Worm (Caenorhabditis elegans): ENCODE data around the gene K12H6.4.
A peak's percentile ranks its signal among the peaks of the same experiment; 100 is the strongest.

Gene K12H6.4

DNA sequence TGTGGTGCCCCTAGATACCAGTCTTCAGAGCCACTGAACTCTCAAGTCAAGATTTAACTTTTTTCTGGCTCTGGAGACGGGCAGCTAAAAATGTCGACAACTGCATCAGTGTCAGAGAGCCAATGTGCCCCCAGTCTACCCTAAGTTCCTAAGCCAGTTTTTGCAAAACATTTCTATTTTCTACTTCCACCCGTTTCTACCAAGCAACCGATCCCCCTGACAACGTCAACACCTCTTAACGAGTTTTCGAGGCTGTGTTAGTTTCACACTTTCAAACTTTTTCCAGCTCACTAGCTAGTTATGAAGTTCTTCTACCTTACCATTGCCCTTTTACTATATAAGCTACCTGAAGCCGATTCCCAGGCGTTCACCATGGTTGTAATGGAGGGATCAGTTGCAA lies 40.2 kb upstream of the K12H6.4 start, which contains the start of gene Y110A2AL.5:
Gene Y110A2AL.5 (plus strand): TSS at position 301 of the 400 bp plus-strand sequence.
- TF ChIP-seq nhr-76 (tag; optimal IDR thresholded peaks at IDR 0.05) (no peak), unc-62 (GFP tag; optimal IDR thresholded peaks at IDR 0.05) (no peak), nfya-1 (tag; optimal IDR thresholded peaks at IDR 0.05; ENCODE audit: insufficient read depth) (no peak), ceh-9 (tag; optimal IDR thresholded peaks at IDR 0.05) (no peak), nhr-23 (tag; optimal IDR thresholded peaks at IDR 0.05) (no peak), mml-1 (tag; optimal IDR thresholded peaks at IDR 0.05) (no peak), ama-1 (optimal IDR thresholded peaks at IDR 0.05) (no peak), fkh-2 (tag; optimal IDR thresholded peaks at IDR 0.05) (no peak), elt-2 (tag; optimal IDR thresholded peaks at IDR 0.05) (no peak), ztf-11 (tag; optimal IDR thresholded peaks at IDR 0.05) (no peak), R02D3.7 (tag; optimal IDR thresholded peaks at IDR 0.05) (no peak), lin-39 (tag; optimal IDR thresholded peaks at IDR 0.05) (no peak), nhr-67 (tag; optimal IDR thresholded peaks at IDR 0.05) (no peak), ceh-28 (tag; optimal IDR thresholded peaks at IDR 0.05) (no peak), nhr-237 (tag; optimal IDR thresholded peaks at IDR 0.05) (no peak), snpc-4 (tag; optimal IDR thresholded peaks at IDR 0.05) (no peak), pha-4 (tag; optimal IDR thresholded peaks at IDR 0.05) (no peak), daf-12 (tag; optimal IDR thresholded peaks at IDR 0.05) (no peak), lin-15B (tag; optimal IDR thresholded peaks at IDR 0.05) (no peak)

DNA sequence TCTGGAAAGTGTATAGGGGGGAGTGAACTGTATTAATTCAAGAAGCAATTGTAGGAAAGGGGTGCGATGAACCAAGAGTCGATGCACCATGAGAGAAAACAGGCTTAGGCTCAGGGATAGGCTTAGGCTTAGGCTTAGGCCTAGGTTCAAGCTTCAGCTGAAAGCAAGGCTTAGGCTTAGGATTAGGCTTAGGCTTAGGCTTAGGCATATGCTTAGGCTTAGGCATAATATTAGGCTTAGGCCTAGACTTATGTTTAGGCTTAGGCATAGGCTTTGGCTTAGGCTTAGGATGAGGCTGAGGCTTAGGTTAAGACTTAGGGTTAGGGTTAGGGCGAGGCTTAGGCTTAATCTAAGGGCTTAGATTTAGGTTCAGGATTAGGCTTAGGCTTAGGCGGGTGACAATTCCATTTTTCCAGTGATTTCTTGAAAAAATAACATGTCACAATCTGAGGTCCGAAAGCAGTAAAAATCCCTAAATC lies 38.5 kb upstream of the K12H6.4 start:
- TF ChIP-seq ceh-9 (tag; optimal IDR thresholded peaks at IDR 0.05), result no peak
- no peak for TF ChIP-seq nhr-67 (tag; optimal IDR thresholded peaks at IDR 0.05)

DNA sequence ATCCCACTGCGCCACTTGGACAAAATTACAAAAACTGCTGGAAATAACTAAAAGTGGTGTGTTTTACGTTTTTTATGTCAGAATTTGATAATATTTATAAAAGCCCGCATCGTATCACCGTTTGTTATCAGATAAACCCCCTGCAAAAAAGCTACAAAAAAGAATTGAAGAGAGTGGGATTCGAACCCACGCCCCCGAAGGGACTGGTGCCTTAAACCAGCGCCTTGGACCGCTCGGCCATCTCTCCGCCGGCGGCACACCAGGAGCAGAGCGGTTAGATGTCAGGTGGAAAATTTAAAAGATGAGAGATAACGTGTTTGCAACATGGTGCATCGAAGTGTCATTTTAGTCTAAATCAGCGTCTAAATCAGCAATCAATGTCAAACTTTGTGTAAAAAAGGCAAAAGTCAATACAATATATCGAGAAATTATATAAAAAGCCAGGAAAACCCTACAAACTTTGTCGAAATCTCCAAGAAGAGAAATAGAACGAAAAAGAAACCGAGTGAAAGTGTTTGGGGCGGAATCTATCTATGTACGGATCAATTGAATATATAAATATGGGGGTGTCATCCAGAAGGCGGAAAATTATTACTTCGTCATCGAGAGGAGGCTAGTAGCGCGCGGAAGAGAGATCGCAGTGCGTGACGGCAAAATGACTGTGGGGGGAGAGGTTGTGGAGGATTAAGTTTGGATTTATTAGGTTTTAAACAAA lies 37.5 kb upstream of the K12H6.4 start:
- TF ChIP-seq elt-3 (tag; optimal IDR thresholded peaks at IDR 0.05) (no peak), nhr-76 (tag; optimal IDR thresholded peaks at IDR 0.05) (no peak), nhr-28 (tag; optimal IDR thresholded peaks at IDR 0.05) (no peak), nhr-67 (tag; optimal IDR thresholded peaks at IDR 0.05) (no peak), hmg-11 (tag; optimal IDR thresholded peaks at IDR 0.05) (peak; percentile 32), elt-2 (tag; optimal IDR thresholded peaks at IDR 0.05) (peak; percentile 19), egl-5 (tag; optimal IDR thresholded peaks at IDR 0.05) (no peak), skn-1 (tag; optimal IDR thresholded peaks at IDR 0.05) (no peak), pqm-1 (tag; optimal IDR thresholded peaks at IDR 0.05) (no peak)

DNA sequence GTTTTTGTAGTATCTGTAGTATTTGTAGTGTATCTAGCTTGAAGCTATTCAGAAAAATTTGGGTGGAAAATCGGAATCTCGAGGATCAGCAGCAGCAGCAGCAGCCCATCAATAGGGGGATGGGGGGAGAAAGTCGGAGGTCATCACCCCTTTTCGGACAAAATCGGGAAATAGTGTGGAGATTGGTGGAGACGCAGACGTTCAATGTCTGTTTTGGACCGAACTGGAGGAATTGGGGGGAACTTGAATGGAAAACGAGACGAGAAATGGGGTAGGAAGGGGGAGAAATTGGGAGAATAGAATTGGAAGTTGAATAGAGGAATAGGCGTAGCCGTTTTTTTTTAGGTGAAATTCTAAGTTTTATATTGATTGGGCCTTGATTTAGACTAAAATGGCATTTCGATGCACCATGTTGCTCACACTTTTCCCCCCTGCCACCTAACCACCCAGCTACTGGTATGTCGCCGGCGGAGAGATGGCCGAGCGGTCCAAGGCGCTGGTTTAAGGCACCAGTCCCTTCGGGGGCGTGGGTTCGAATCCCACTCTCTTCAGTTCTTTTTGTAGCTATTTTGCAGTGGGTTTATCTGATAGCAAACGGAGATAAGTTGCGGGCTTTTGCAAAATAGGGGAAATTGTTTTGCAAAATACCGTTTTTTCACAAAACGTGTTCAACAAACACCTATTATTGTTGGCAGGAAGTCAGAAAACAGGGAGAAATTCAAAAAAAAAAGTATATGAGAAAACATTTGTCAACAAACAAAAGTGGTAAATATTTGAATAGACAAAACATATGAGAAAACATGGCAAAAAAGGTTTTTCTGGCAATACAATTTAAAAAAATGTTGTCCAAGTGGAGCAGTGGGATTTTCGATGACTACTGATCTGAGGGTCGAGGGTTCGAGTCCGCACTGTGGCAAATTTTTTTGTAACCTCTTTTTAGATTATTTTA lies 36.1 kb upstream of the K12H6.4 start:
- TF ChIP-seq pha-4 (tag; optimal IDR thresholded peaks at IDR 0.05) (peak; percentile 24), ama-1 (optimal IDR thresholded peaks at IDR 0.05) (no peak), nfya-1 (tag; optimal IDR thresholded peaks at IDR 0.05; ENCODE audit: insufficient read depth) (peak; percentile 10), nhr-23 (tag; optimal IDR thresholded peaks at IDR 0.05) (peak; percentile 43), ztf-11 (tag; optimal IDR thresholded peaks at IDR 0.05) (no peak), nhr-67 (tag; optimal IDR thresholded peaks at IDR 0.05) (no peak), nhr-237 (tag; optimal IDR thresholded peaks at IDR 0.05) (no peak), eor-1 (tag; optimal IDR thresholded peaks at IDR 0.05) (no peak)

DNA sequence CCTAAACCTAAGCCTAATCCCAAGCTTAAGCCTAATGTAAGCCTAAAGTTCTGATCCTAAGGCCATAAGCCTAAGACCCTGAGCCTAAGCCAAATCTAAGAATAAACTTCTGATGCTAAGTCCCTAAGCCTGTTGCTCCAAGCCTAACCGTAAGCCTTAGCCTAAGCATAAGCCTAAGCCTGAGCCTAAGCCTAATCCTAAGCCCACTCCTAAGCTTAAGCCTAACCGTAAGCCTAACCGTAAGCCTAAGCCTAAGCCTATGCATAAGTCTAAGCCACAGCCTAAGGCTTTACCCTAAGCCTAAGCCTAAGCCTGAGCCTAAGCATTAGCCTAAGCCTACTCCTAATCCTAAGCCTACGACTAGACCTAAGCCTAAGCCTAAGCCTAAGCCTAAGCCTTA lies 35.2 kb upstream of the K12H6.4 start:
- TF ChIP-seq skn-1 (tag; optimal IDR thresholded peaks at IDR 0.05), result no peak
- no peak for TF ChIP-seq fkh-2 (tag; optimal IDR thresholded peaks at IDR 0.05)
- no peak for TF ChIP-seq ceh-16 (tag; optimal IDR thresholded peaks at IDR 0.05)
- TF ChIP-seq hmg-11 (tag; optimal IDR thresholded peaks at IDR 0.05), result no peak
- TF ChIP-seq egl-5 (tag; optimal IDR thresholded peaks at IDR 0.05), result no peak
- no peak for TF ChIP-seq sea-2 (GFP tag; optimal IDR thresholded peaks at IDR 0.05)
- TF ChIP-seq snpc-4 (tag; optimal IDR thresholded peaks at IDR 0.05), result no peak
- no peak for TF ChIP-seq fkh-10 (GFP tag; optimal IDR thresholded peaks at IDR 0.05)
- TF ChIP-seq nhr-76 (tag; optimal IDR thresholded peaks at IDR 0.05), result no peak
- no peak for TF ChIP-seq jun-1 (tag; optimal IDR thresholded peaks at IDR 0.05)
- TF ChIP-seq nhr-11 (tag; optimal IDR thresholded peaks at IDR 0.05), result no peak
- no peak for TF ChIP-seq nhr-77 (tag; optimal IDR thresholded peaks at IDR 0.05)
- no peak for TF ChIP-seq fos-1 (tag; optimal IDR thresholded peaks at IDR 0.05)
- no peak for TF ChIP-seq tbx-2 (tag; optimal IDR thresholded peaks at IDR 0.05)
- TF ChIP-seq lin-15B (tag; optimal IDR thresholded peaks at IDR 0.05), result no peak
- no peak for TF ChIP-seq ztf-4 (tag; optimal IDR thresholded peaks at IDR 0.05)

Data from whole organism, L3 larva.